Worm (Caenorhabditis elegans) whole organism, L2 larva: Measurements from ENCODE around the gene C04C3.6.

Experiments used
- nhr-11 ChIP-seq: fragments of 150-350 bp; optimal IDR thresholded peaks from 2 replicates; lab custom pipeline; 2014; ENCODE audit warnings: missing biosample characterization, missing genetic modification characterization
- skn-1 ChIP-seq: sonication (generic microtip); optimal IDR thresholded peaks from 2 replicates; lab custom pipeline; 2017; ENCODE audit warnings: missing biosample characterization, missing genetic modification characterization

DNA sequence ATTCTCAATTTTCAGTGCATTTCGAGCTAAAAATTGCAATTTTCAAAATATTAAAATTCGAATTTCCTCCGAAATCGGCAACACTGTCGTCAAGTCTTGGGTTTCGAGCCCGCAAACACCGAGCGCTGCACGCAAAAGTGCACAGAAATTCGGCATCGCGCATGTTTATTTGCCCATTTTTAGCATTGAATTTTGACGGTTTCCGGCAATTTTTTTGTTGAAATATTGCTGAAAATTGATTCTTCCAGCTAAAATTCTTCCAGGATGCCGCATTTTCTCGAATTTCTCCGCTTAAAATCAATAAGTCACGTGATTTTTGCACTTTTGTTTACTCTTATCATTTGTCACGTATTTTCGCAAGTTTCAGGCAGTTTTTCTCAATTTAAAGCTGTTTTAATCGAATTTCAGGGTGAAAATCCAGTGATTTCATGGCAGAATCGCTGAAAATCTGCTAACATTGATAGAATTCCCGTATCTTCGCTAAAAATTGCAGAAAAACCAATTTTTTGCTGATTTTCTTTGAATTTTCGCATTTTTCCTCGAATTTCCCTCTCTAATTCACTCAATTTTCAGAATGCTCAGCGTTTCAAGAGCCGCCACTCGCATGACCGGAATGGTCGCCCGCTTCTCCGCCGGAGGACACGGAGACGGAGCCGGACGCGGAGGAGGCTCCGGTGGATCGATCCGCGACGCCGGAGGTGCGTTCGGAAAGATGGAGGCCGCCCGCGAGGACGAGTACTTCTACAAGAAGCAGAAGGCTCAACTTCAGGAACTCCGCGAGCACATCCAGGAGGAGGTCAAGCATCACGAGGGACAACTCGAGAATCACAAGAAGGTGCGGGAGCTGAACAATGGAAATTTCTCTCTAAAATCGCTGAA, 36.8 kb downstream of the C04C3.6 start, which contains the start of gene mai-2:
- TF ChIP-seq nhr-11 (tag; lab: Kevin White, UChicago) (no peak), skn-1 (tag; lab: Kevin White, UChicago) (no peak)
